Worm (Caenorhabditis elegans): ENCODE results near the gene F42A8.1.

DNA sequence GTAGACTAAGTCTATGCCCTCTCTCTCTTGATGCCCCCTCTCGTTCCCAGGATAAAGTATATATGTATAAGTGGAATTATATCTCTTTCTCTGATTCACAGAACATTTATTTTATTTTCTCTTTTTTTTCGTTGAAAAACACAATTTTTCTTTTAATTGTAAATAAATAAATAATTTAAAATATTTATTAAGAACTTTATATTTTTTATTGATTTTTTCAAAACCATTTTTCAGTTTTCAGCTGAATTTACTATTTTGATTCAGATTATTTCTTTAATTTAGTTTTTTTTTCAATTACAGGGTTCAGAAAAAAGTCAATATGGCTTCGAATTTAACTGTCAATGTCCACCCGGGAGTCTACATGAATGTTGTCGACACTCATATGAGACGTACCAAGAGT is 15.0 kb downstream of the F42A8.1 start, which contains the start of gene eif-3.F:
- TF ChIP-seq nhr-237 (tag; optimal IDR thresholded peaks at IDR 0.05) (no peak), nhr-76 (tag; optimal IDR thresholded peaks at IDR 0.05) (no peak), mep-1 (tag; optimal IDR thresholded peaks at IDR 0.05) (no peak)
